Worm (Caenorhabditis elegans) whole organism, midembryonic: ENCODE measurements around the gene moc-3.

ENCODE experiments used
- flt-1 ChIP-seq: fragments of 200-800 bp; sonication (Bioruptor generic); IDR thresholded peaks from 2 replicates; pipeline ENCODE4 v1.3.6; 2022; ENCODE audit warnings: missing genetic modification characterization, missing compliant biosample characterization
- klf-2 ChIP-seq: fragments of 200-800 bp; sonication (Bioruptor generic); conservative IDR thresholded peaks from 2 replicates; pipeline ENCODE4 v1.3.6; 2022; ENCODE audit warnings: missing genetic modification reagents, missing genetic modification characterization, missing compliant biosample characterization
- med-1 ChIP-seq: sonication (generic microtip); optimal IDR thresholded peaks from 2 replicates; lab custom pipeline; 2017; ENCODE audit warnings: missing genetic modification characterization, mild to moderate bottlenecking, missing compliant biosample characterization, antibody characterized with exemption, missing genetic modification reagents; ENCODE audit not compliant: insufficient read depth
- ref-1 ChIP-seq: fragments of 200-800 bp; sonication (Bioruptor generic); conservative IDR thresholded peaks from 2 replicates; pipeline ENCODE4 v1.3.6; 2022; ENCODE audit warnings: missing genetic modification reagents, missing genetic modification characterization, missing compliant biosample characterization
- tab-1 ChIP-seq: fragments of 200-800 bp; sonication (Bioruptor generic); IDR thresholded peaks from 2 replicates; pipeline ENCODE4 v1.3.6; 2022; ENCODE audit warnings: missing genetic modification characterization, missing compliant biosample characterization
- ztf-23 ChIP-seq: fragments of 200-800 bp; sonication (Bioruptor generic); IDR thresholded peaks from 2 replicates; pipeline ENCODE4 v1.3.6; 2022; ENCODE audit warnings: missing genetic modification reagents, missing genetic modification characterization, missing compliant biosample characterization

DNA sequence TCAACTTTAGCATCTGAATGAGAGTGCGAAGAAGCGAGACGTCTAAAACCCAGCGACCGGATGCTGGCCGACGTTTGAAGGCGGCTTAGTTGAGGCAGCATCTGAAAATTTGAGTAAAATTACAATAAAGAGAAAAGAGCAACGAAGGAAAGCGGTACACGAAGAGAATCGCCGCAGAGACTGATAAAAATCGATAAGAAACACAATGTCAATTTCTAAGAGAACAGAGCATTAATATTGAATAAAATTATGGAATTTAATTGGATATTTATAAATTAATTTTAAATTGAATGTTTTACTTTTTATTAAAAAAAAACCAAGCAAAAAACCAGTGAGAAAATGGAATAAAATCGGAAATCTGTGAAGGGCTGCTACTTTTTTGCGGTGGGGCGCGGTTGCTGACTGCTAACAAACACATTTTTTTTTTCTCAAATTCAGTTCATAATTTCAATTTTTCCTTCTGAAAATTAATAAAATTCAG, at the start of gene moc-3, which contains the start of gene ndub-11:
- TF ChIP-seq tab-1 (GFP tag; lab: Robert Waterston, UW) (no peak), flt-1 (GFP tag; lab: Robert Waterston, UW) (no peak), klf-2 (no peak), ref-1 (no peak), med-1 (no peak), ztf-23 (GFP tag; lab: Robert Waterston, UW) (no peak)
